Worm (Caenorhabditis elegans) whole organism, L1 larva: Measurements from ENCODE around the gene arrd-19.

ENCODE experiments used
- lsy-2 ChIP-seq, 2 experiments: fragments of 150-350 bp; optimal IDR thresholded peaks; 2 replicates each; lab custom pipeline; 2014; ENCODE audit warnings: missing biosample characterization in 2 of 2, missing genetic modification characterization in 2 of 2
- mep-1 ChIP-seq: fragments of 150-350 bp; optimal IDR thresholded peaks from 2 replicates; lab custom pipeline; 2014; ENCODE audit warnings: missing biosample characterization, missing genetic modification characterization
- nhr-11 ChIP-seq: fragments of 150-350 bp; optimal IDR thresholded peaks from 2 replicates; lab custom pipeline; 2014; ENCODE audit warnings: missing biosample characterization, missing genetic modification characterization
- nhr-20 ChIP-seq: sonication (generic microtip); optimal IDR thresholded peaks from 2 replicates; lab custom pipeline; 2016; ENCODE audit warnings: mild to moderate bottlenecking, missing genetic modification characterization, missing compliant biosample characterization
- nhr-237 ChIP-seq: fragments of 150-350 bp; optimal IDR thresholded peaks from 2 replicates; lab custom pipeline; 2014; ENCODE audit warnings: missing biosample characterization, missing genetic modification characterization
- nhr-28 ChIP-seq: fragments of 150-350 bp; optimal IDR thresholded peaks from 2 replicates; lab custom pipeline; 2014; ENCODE audit warnings: missing biosample characterization, missing genetic modification characterization
- pqm-1 ChIP-seq: sonication (generic microtip); optimal IDR thresholded peaks from 3 replicates; lab custom pipeline; 2017; ENCODE audit warnings: missing biosample characterization, missing genetic modification characterization
- rnt-1 ChIP-seq: sonication (generic microtip); optimal IDR thresholded peaks from 2 replicates; lab custom pipeline; 2016; ENCODE audit warnings: mild to moderate bottlenecking, missing genetic modification characterization, moderate library complexity, missing compliant biosample characterization
- zag-1 ChIP-seq: fragments of 150-350 bp; optimal IDR thresholded peaks from 2 replicates; lab custom pipeline; 2014; ENCODE audit warnings: missing biosample characterization, missing genetic modification characterization

DNA sequence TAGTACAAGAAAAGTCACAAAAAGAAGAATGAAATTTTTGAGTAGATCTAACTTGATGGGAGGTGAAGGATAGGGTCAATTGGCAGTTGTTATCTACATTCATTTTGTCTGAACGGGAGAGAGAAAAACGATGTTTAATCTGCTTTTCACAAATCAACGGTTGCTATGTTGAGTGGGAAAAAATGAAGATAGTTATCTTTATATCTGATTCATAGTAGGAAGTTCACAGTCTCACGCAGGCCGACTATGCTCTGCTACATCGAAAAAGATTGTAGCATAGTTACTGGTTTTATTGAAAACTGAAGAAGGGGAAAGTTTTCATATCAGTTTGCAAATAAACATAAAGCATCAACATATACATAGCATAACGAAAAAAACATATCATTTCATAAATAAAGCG, 40.2 kb upstream of the arrd-19 start:
- TF ChIP-seq lsy-2 (tag; optimal IDR thresholded peaks at IDR 0.05; lab: Kevin White, UChicago) (no peak), rnt-1 (tag; lab: Kevin White, UChicago) (no peak), zag-1 (tag; lab: Kevin White, UChicago) (no peak), nhr-11 (no peak), mep-1 (tag; lab: Kevin White, UChicago) (no peak), nhr-237 (tag; lab: Kevin White, UChicago) (no peak), nhr-28 (tag; lab: Kevin White, UChicago) (no peak), pqm-1 (no peak), nhr-20 (no peak)
